Worm (Caenorhabditis elegans): Measurements from ENCODE around the gene T19A5.3.
"Not testable (repeated sequence)": the region's sequence is repeated elsewhere in the genome, so short reads cannot be mapped to it uniquely, and the experiment has no call there.

The T19A5.3 gene

ce11 chrV:8927715-8928114, 16.1 kb downstream of the T19A5.3 start:
- no peak for TF ChIP-seq unc-62 (GFP tag; optimal IDR thresholded peaks at IDR 0.05)

ce11 chrV:8922781-8923180, 21.1 kb downstream of the T19A5.3 start, which contains the start of gene ttr-47:
Gene ttr-47, plus strand, starts transcription at chrV:8923088.
- no peak for TF ChIP-seq unc-62 (GFP tag; optimal IDR thresholded peaks at IDR 0.05)

ce11 chrV:8913940-8914339, 29.9 kb downstream of the T19A5.3 start, which contains the start of gene mod-1:
Gene mod-1, minus strand, starts transcription at chrV:8914040.
- TF ChIP-seq unc-62 (GFP tag; optimal IDR thresholded peaks at IDR 0.05), result no peak

DNA sequence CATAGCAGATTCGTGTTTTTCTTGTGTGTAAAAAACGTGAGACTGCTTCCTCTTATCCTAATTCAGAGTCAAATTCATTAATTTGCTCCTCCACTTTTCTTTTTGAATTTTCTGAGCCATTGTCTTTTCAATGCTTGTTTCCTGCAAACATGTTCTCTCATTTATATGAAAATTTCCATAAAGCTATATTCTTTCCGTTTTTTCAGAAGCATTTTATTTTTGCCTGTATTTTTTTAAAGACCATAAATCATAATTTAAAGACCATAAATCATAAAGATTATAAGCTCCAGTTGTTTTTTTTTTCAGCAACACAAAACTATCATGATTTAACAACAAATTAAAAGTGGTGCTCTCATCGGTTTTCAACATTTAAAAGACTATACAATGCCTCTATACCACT, 37.0 kb downstream of the T19A5.3 start, which contains the start of gene frpr-11:
Gene frpr-11, plus strand, starts transcription at position 301 of the 400 bp plus-strand sequence.
- TF ChIP-seq unc-62 (GFP tag; optimal IDR thresholded peaks at IDR 0.05), result no peak

DNA sequence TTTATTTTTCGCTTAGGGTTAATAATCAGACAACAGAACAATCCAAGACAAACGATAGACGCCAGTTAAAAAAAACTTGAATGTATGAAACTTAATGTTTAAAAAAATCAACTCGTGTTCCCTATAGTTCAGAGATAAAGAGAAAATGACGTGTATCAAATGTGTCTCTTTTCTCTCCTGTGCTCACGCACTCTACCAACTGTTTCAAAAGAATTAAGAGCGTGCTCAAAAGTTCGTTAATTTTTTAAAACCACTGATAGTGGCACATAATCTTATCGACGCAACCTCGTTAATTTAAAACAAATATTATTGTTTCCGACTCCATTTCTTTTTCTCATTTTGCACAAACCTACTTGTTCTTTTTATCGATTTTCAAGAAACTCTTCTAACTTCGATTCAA, 38.2 kb downstream of the T19A5.3 start:
- TF ChIP-seq unc-62 (GFP tag; optimal IDR thresholded peaks at IDR 0.05), result no peak

ce11 chrV:8903916-8904315, 39.9 kb downstream of the T19A5.3 start:
- TF ChIP-seq unc-62 (GFP tag; optimal IDR thresholded peaks at IDR 0.05), result no peak

ce11 chrV:8902697-8903096, 41.2 kb downstream of the T19A5.3 start, which contains the start of gene frpr-12:
Gene frpr-12, plus strand, starts transcription at chrV:8902997.
- TF ChIP-seq unc-62 (GFP tag; optimal IDR thresholded peaks at IDR 0.05), result no peak

- TF ChIP-seq unc-62 (GFP tag; optimal IDR thresholded peaks at IDR 0.05), result no peak
Measured at ce11 chrV:8898756-8899155, 45.1 kb downstream of the T19A5.3 start, which contains the start of gene frpr-13. Gene frpr-13, plus strand, starts transcription at chrV:8899056.

DNA sequence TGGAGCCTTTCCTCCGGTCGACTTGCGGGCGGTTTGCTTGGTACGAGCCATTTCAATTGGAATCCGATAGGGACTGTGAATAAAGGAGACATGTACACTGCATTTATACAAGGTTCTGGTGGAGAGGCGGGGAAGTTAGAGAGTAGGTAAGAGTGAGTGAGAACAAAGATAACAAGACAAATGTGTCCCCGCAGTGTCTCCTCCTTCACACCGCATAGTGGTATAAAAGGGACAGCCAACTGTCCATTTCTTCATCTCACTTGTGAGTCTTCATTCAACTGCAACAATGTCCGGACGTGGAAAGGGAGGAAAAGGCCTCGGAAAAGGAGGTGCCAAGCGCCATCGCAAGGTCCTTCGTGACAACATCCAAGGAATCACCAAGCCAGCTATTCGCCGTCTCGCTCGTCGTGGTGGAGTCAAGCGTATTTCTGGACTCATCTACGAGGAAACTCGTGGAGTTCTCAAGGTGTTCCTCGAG, 45.9 kb downstream of the T19A5.3 start, which contains the start of the genes his-17 and his-18:
Gene his-17, minus strand, starts transcription at position 51 of the 478 bp plus-strand sequence.
Gene his-18, plus strand, starts transcription at position 287 of the 478 bp plus-strand sequence.
- not testable (repeated sequence) for TF ChIP-seq unc-62 (GFP tag; optimal IDR thresholded peaks at IDR 0.05)

Data from whole organism, dauer.